Fruit fly (Drosophila melanogaster): ENCODE measurements around the gene fz4.

dm6 chrX:7139952-7140351 lies 29.8 kb upstream of the fz4 start:
- TF ChIP-seq CG8478 (optimal IDR thresholded peaks at IDR 0.05) (no peak), CTCF (optimal IDR thresholded peaks at IDR 0.05) (no peak)

Measured in S2 (cell line).